Worm (Caenorhabditis elegans) whole organism, young adult: ENCODE data around the gene zipt-16.
"Not testable (repeated sequence)": the region's sequence is repeated elsewhere in the genome, so short reads cannot be mapped to it uniquely, and the experiment has no call there.

ENCODE experiments used
- C17E4.6 ChIP-seq: fragments of 200-800 bp; sonication (Bioruptor generic); IDR thresholded peaks from 2 replicates; pipeline ENCODE4 v1.3.6; 2022; ENCODE audit warnings: missing genetic modification reagents, missing genetic modification characterization, missing compliant biosample characterization
- F33H1.4 ChIP-seq: fragments of 200-800 bp; sonication (Bioruptor generic); IDR thresholded peaks from 2 replicates; pipeline ENCODE4 v1.3.6; 2022; ENCODE audit warnings: missing genetic modification reagents, missing genetic modification characterization, missing compliant biosample characterization
- F52B5.7 ChIP-seq: sonication (generic microtip); optimal IDR thresholded peaks from 2 replicates; lab custom pipeline; 2016; ENCODE audit warnings: mild to moderate bottlenecking, missing genetic modification characterization, missing compliant biosample characterization
- F55B11.4 ChIP-seq: sonication (generic microtip); optimal IDR thresholded peaks from 2 replicates; lab custom pipeline; 2016; ENCODE audit warnings: missing compliant biosample characterization, missing genetic modification characterization, borderline replicate concordance; ENCODE audit not compliant: insufficient read depth
- F57A8.1 ChIP-seq: fragments of 200-800 bp; sonication (Bioruptor generic); optimal IDR thresholded peaks from 2 replicates; lab custom pipeline; 2018; ENCODE audit warnings: mild to moderate bottlenecking, missing genetic modification characterization, moderate library complexity, missing compliant biosample characterization
- Y53F4B.3 ChIP-seq: fragments of 200-800 bp; sonication (Bioruptor generic); IDR thresholded peaks from 2 replicates; pipeline ENCODE4 v1.3.6; 2022; ENCODE audit warnings: missing genetic modification reagents, missing genetic modification characterization, missing compliant biosample characterization
- Y95B8A.8 ChIP-seq: fragments of 200-800 bp; sonication (Bioruptor generic); IDR thresholded peaks from 2 replicates; pipeline ENCODE4 v1.3.6; 2022; ENCODE audit warnings: missing genetic modification reagents, missing genetic modification characterization, missing compliant biosample characterization
- ama-1 ChIP-seq, 3 experiments: fragments of 150-350 bp in 1 of 3; sonication (generic microtip) in 2 of 3; optimal IDR thresholded peaks; 2 replicates each; lab custom pipeline; 2014 to 2018; ENCODE audit warnings: missing biosample characterization in 2 of 3, missing genetic modification characterization in 2 of 3, missing genetic modification reagents in 2 of 3
- atf-7 ChIP-seq: sonication (generic microtip); optimal IDR thresholded peaks from 2 replicates; lab custom pipeline; 2017; ENCODE audit warnings: mild to moderate bottlenecking, missing genetic modification characterization, missing compliant biosample characterization
- athp-1 ChIP-seq: sonication (generic microtip); optimal IDR thresholded peaks from 2 replicates; lab custom pipeline; 2017; ENCODE audit warnings: mild to moderate bottlenecking, missing genetic modification characterization, missing compliant biosample characterization
- ccch-3 ChIP-seq: fragments of 200-800 bp; sonication (Bioruptor generic); optimal IDR thresholded peaks from 2 replicates; lab custom pipeline; 2018; ENCODE audit warnings: mild to moderate bottlenecking, missing genetic modification characterization, missing compliant biosample characterization
- ceh-100 ChIP-seq: fragments of 200-800 bp; sonication (Bioruptor generic); IDR thresholded peaks from 2 replicates; pipeline ENCODE4 v1.3.6; 2022; ENCODE audit warnings: missing genetic modification reagents, missing genetic modification characterization, missing compliant biosample characterization
- ceh-40 ChIP-seq: fragments of 200-800 bp; sonication (Bioruptor generic); IDR thresholded peaks from 2 replicates; pipeline ENCODE4 v1.3.6; 2022; ENCODE audit warnings: missing genetic modification characterization, missing compliant biosample characterization
- ceh-79 ChIP-seq: sonication (generic microtip); optimal IDR thresholded peaks from 2 replicates; lab custom pipeline; 2017; ENCODE audit warnings: mild to moderate bottlenecking, missing genetic modification characterization, missing compliant biosample characterization
- dox-1 ChIP-seq: fragments of 200-800 bp; sonication (Bioruptor generic); IDR thresholded peaks from 2 replicates; pipeline ENCODE4 v1.3.6; 2022; ENCODE audit warnings: missing genetic modification reagents, missing genetic modification characterization, missing compliant biosample characterization
- dpff-1 ChIP-seq: sonication (generic microtip); optimal IDR thresholded peaks from 2 replicates; lab custom pipeline; 2017; ENCODE audit warnings: mild to moderate bottlenecking, missing genetic modification characterization, missing compliant biosample characterization
- egl-18 ChIP-seq: fragments of 200-800 bp; sonication (Bioruptor generic); IDR thresholded peaks from 2 replicates; pipeline ENCODE4 v1.3.6; 2022; ENCODE audit warnings: missing genetic modification reagents, missing genetic modification characterization, missing compliant biosample characterization
- egrh-3 ChIP-seq: fragments of 200-800 bp; sonication (Bioruptor generic); IDR thresholded peaks from 2 replicates; pipeline ENCODE4 v1.3.6; 2022; ENCODE audit warnings: missing genetic modification reagents, missing genetic modification characterization, missing compliant biosample characterization
- ets-4 ChIP-seq: fragments of 200-800 bp; sonication (Bioruptor generic); optimal IDR thresholded peaks from 2 replicates; lab custom pipeline; 2018; ENCODE audit warnings: mild to moderate bottlenecking, missing genetic modification characterization, missing compliant biosample characterization
- gei-17 ChIP-seq: fragments of 200-800 bp; sonication (Bioruptor generic); optimal IDR thresholded peaks from 2 replicates; lab custom pipeline; 2018; ENCODE audit warnings: mild to moderate bottlenecking, missing genetic modification characterization, missing compliant biosample characterization
- hmg-1.2 ChIP-seq: fragments of 200-800 bp; sonication (Bioruptor generic); IDR thresholded peaks from 2 replicates; pipeline ENCODE4 v1.3.6; 2022; ENCODE audit warnings: missing genetic modification reagents, missing genetic modification characterization, missing compliant biosample characterization
- hmg-20 ChIP-seq: fragments of 200-800 bp; sonication (Bioruptor generic); IDR thresholded peaks from 2 replicates; pipeline ENCODE4 v1.3.6; 2022; ENCODE audit warnings: missing genetic modification reagents, missing genetic modification characterization, missing compliant biosample characterization
- let-607 ChIP-seq, 2 experiments: fragments of 200-800 bp in 1 of 2; sonication (Bioruptor generic) in 1 of 2; sonication (generic microtip) in 1 of 2; optimal IDR thresholded peaks; 2 replicates each; lab custom pipeline; 2016 to 2018; ENCODE audit warnings: mild to moderate bottlenecking in 2 of 2, missing compliant biosample characterization in 2 of 2, missing genetic modification characterization in 2 of 2, moderate library complexity in 2 of 2, missing genotype in 1 of 2
- lsl-1 ChIP-seq: fragments of 200-800 bp; sonication (Bioruptor generic); optimal IDR thresholded peaks from 2 replicates; lab custom pipeline; 2018; ENCODE audit warnings: mild to moderate bottlenecking, missing genetic modification characterization, moderate library complexity, missing compliant biosample characterization
- lsy-27 ChIP-seq: sonication (generic microtip); optimal IDR thresholded peaks from 2 replicates; lab custom pipeline; 2017; ENCODE audit warnings: missing genetic modification characterization, mild to moderate bottlenecking, missing compliant biosample characterization, antibody characterized with exemption, missing genotype, borderline replicate concordance; ENCODE audit not compliant: insufficient read depth
- madf-6 ChIP-seq: fragments of 200-800 bp; sonication (Bioruptor generic); IDR thresholded peaks from 2 replicates; pipeline ENCODE4 v1.3.6; 2022; ENCODE audit warnings: missing genetic modification reagents, missing genetic modification characterization, missing compliant biosample characterization
- mel-28 ChIP-seq: sonication (generic microtip); optimal IDR thresholded peaks from 2 replicates; lab custom pipeline; 2016; ENCODE audit warnings: borderline replicate concordance, mild to moderate bottlenecking, missing genetic modification characterization, missing compliant biosample characterization
- nhr-27 ChIP-seq: fragments of 200-800 bp; sonication (Bioruptor generic); optimal IDR thresholded peaks from 2 replicates; lab custom pipeline; 2018; ENCODE audit warnings: mild to moderate bottlenecking, missing genetic modification characterization, moderate library complexity, missing compliant biosample characterization
- repo-1 ChIP-seq: sonication (generic microtip); optimal IDR thresholded peaks from 2 replicates; lab custom pipeline; 2017; ENCODE audit warnings: mild to moderate bottlenecking, missing genetic modification characterization, missing compliant biosample characterization
- tbx-9 ChIP-seq: sonication (generic microtip); optimal IDR thresholded peaks from 2 replicates; lab custom pipeline; 2016; ENCODE audit warnings: borderline replicate concordance, missing genetic modification characterization, inconsistent platforms, missing compliant biosample characterization
- unc-130 ChIP-seq: sonication (generic microtip); optimal IDR thresholded peaks from 2 replicates; lab custom pipeline; 2016; ENCODE audit warnings: missing genetic modification reagents, missing genetic modification characterization, missing compliant biosample characterization
- zfh-2 ChIP-seq: fragments of 200-800 bp; sonication (Bioruptor generic); conservative IDR thresholded peaks from 2 replicates; pipeline ENCODE4 v1.3.6; 2022; ENCODE audit warnings: missing genetic modification reagents, missing genetic modification characterization, missing compliant biosample characterization
- ztf-22 ChIP-seq: fragments of 200-800 bp; sonication (Bioruptor generic); optimal IDR thresholded peaks from 2 replicates; lab custom pipeline; 2018; ENCODE audit warnings: mild to moderate bottlenecking, missing genetic modification characterization, moderate library complexity, missing compliant biosample characterization
- ztf-28 ChIP-seq: fragments of 200-800 bp; sonication (Bioruptor generic); IDR thresholded peaks from 2 replicates; pipeline ENCODE4 v1.3.6; 2022; ENCODE audit warnings: missing genetic modification reagents, missing genetic modification characterization, missing compliant biosample characterization
- ztf-3 ChIP-seq: fragments of 200-800 bp; sonication (Bioruptor generic); optimal IDR thresholded peaks from 2 replicates; lab custom pipeline; 2018; ENCODE audit warnings: mild to moderate bottlenecking, missing genetic modification characterization, missing compliant biosample characterization

The zipt-16 gene

DNA sequence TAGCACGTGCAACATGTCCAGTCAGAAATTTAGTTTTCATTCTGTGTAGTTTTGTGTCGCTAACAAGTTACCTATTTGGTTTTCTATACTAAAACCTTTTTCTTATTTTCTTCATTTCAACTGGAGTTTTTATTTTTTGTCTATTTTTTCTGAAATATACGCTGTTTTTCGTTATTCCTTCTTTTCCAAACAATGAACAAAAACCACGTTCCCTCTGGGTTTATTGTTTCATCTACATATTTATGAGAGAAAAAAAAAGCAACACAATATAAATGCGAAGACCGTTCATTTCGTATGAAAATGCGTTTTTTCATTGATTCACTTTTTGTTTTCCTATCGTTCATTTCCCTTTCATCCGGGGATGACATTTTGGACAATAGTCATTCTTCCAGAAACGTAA is 16.6 kb downstream of the zipt-16 start, which contains the start of gene T11F9.22:
TSS of gene T11F9.22 (plus strand) at position 301 of the 400 bp plus-strand sequence.
- TF ChIP-seq ama-1 (optimal IDR thresholded peaks at IDR 0.05; lab: Kevin White, UChicago) (no peak), ama-1 (GFP tag; optimal IDR thresholded peaks at IDR 0.05; lab: Kevin White, UChicago) (no peak), unc-130 (GFP tag; lab: Kevin White, UChicago) (no peak), F55B11.4 (tag; lab: Kevin White, UChicago) (no peak), gei-17 (no peak), Y53F4B.3 (GFP tag; lab: Robert Waterston, UW) (no peak), ztf-28 (no peak), ztf-3 (GFP tag; lab: Kevin White, UChicago) (no peak), C17E4.6 (GFP tag; lab: Robert Waterston, UW) (no peak), F52B5.7 (tag; lab: Kevin White, UChicago) (no peak), lsy-27 (tag; lab: Kevin White, UChicago) (no peak), ccch-3 (GFP tag; lab: Kevin White, UChicago) (no peak)

DNA sequence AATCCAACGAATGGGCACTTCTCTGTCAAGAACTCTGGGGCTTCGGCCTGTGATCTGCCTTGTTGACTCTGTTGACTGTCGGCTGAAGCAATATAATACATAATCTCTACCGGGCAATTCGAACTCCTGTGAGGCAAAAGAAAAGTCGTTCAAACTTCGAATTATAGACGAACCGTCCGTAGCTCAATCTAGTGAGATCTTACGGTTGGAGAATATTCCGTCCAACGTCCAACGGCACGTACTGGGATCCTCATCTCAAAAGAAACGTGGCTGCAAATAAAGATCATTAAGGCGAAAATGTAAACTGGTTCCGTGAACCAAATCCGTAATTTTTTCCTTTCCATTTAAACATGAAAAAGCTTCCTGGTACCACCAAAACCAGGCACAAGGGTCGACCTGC is 17.9 kb downstream of the zipt-16 start, which contains the start of gene T11F9.14:
TSS of gene T11F9.14 (minus strand) at position 101 of the 400 bp plus-strand sequence.
- TF ChIP-seq athp-1 (tag; lab: Kevin White, UChicago); dpff-1 (tag; lab: Kevin White, UChicago); unc-130 (GFP tag; lab: Kevin White, UChicago): not testable (repeated sequence)
- TF ChIP-seq, all 124 proteins: peak for 0; not testable (repeated sequence) for 124

DNA sequence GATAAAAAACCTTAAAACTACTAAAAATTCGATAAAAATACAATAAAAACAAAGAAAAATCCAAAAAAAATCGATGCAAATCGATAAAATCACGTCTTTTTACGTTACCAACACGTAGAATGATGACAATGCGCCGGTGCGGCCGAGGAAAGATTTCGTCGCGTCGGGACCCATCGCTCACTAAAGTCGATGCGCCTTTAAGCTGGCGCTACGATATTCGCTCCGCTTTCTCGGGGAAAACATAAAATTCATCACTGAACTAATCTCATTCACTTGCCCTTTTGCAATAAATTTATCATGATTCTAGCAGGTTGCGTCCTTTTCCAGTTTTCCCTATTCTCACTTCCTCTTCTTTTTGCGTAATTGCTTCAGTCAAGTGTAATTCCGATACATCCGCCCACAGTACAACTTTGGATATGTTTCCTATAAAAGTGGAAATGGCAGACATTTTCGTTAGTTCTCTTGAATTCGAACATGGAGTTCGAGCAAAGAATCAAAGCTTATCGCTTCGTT is 20.8 kb downstream of the zipt-16 start, which contains the start of gene col-157:
TSS of gene col-157 (plus strand) at position 463 of the 513 bp plus-strand sequence.
- TF ChIP-seq madf-6 (GFP tag; lab: Robert Waterston, UW), result peak; percentile 33; the same call in 1 of the 2 replicates
- peak; percentile 68 for TF ChIP-seq F33H1.4
- peak; percentile 62 for TF ChIP-seq lsl-1 (GFP tag; lab: Kevin White, UChicago)

DNA sequence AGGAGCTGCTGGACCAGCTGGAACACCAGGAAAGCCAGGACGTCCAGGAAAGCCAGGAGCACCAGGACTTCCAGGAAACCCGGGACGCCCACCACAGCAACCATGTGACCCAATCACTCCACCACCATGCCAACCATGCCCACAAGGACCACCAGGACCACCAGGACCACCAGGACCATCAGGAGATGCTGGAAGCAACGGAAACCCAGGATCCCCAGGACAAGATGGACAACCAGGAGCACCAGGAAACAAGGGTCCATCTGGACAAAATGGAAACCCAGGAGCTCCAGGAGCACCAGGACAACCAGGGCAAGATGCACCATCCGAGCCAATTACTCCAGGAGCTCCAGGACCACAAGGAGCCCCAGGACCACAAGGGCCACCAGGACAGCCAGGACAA is 21.6 kb downstream of the zipt-16 start:
- no peak for TF ChIP-seq unc-130 (GFP tag; lab: Kevin White, UChicago)
- peak; percentile 62; the same call in 1 of the 2 replicates for TF ChIP-seq egrh-3 (GFP tag; lab: Robert Waterston, UW)
- no peak for TF ChIP-seq ceh-79
- no peak for TF ChIP-seq nhr-27
- peak; percentile 65 for TF ChIP-seq zfh-2
- 0 out of 2 replicates have a peak, but pooled peaks have one; percentile 6 for TF ChIP-seq hmg-20

DNA sequence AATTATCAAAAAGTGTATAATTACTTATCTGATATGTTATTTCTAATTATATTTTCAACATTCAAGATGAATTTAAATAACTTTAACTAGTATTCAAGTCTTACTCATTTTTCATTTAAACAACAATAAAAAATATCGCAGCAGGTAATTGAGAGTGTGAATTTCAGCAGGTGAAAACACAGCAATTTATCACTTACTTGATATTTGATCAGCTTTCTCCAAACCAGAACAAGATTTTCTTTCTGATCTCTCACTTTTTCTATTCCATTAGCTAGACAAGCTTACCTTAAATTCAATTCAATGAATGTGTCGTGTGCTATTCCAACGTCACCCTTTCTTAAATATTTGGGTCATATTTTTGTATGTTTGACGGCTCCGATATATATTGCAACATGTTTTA is 22.7 kb downstream of the zipt-16 start, which contains the start of gene srh-1:
TSS of gene srh-1 (plus strand) at position 301 of the 400 bp plus-strand sequence.
- TF ChIP-seq ets-4 (GFP tag; lab: Kevin White, UChicago), result no peak
- no peak for TF ChIP-seq tbx-9 (tag; lab: Kevin White, UChicago)
- TF ChIP-seq mel-28, result no peak
- TF ChIP-seq let-607 (tag; optimal IDR thresholded peaks at IDR 0.05; lab: Kevin White, UChicago), result no peak
- no peak for TF ChIP-seq atf-7
- no peak for TF ChIP-seq Y95B8A.8 (GFP tag; lab: Robert Waterston, UW)
- no peak for TF ChIP-seq ceh-100 (GFP tag; lab: Robert Waterston, UW)
- TF ChIP-seq ztf-22, result no peak
- TF ChIP-seq hmg-1.2 (GFP tag; lab: Robert Waterston, UW), result no peak
- no peak for TF ChIP-seq egl-18 (GFP tag; lab: Robert Waterston, UW)
- TF ChIP-seq ceh-40 (GFP tag; lab: Robert Waterston, UW), result no peak
- TF ChIP-seq repo-1, result no peak
- TF ChIP-seq F52B5.7 (tag; lab: Kevin White, UChicago), result no peak
- no peak for TF ChIP-seq F57A8.1 (GFP tag; lab: Kevin White, UChicago)
- no peak for TF ChIP-seq dox-1
